Fruit fly (Drosophila melanogaster): Measurements from ENCODE around the gene Qtzl.

Qtzl gene

dm6 chr2L:12044613-12045350, 49.2 kb downstream of the Qtzl start, which contains the start of gene CG6785 (continued):
- TF ChIP-seq ro (GFP tag; IDR thresholded peaks at IDR 0.05) (no peak), CG4328 (GFP tag; optimal IDR thresholded peaks at IDR 0.05) (peak; percentile 80), org-1 (GFP tag; optimal IDR thresholded peaks at IDR 0.05) (peak; percentile 90), sisA (GFP tag; IDR thresholded peaks at IDR 0.05) (no peak), tna (GFP tag; IDR thresholded peaks at IDR 0.05; ENCODE audit: partially characterized antibody) (no peak), CG12155 (GFP tag; optimal IDR thresholded peaks at IDR 0.05) (peak; percentile 58), lmd (GFP tag; IDR thresholded peaks at IDR 0.05) (no peak), ato (GFP tag; IDR thresholded peaks at IDR 0.05; ENCODE audit: partially characterized antibody) (no peak), grau (tag; optimal IDR thresholded peaks at IDR 0.05) (peak; percentile 62), CG1603 (tag; optimal IDR thresholded peaks at IDR 0.05) (peak; percentile 83), cato (GFP tag; optimal IDR thresholded peaks at IDR 0.05; ENCODE audit: borderline replicate concordance) (peak; percentile 64), CG16815 (GFP tag; optimal IDR thresholded peaks at IDR 0.05) (no peak), CG13296 (GFP tag; optimal IDR thresholded peaks at IDR 0.05) (peak; percentile 87), CoRest (tag; optimal IDR thresholded peaks at IDR 0.05) (peak; percentile 70), CG4282 (GFP tag; optimal IDR thresholded peaks at IDR 0.05) (peak; percentile 64), E2f2 (GFP tag; IDR thresholded peaks at IDR 0.05) (peak; percentile 48; the same call in 1 of the 2 replicates), CG9817 (tag; optimal IDR thresholded peaks at IDR 0.05) (peak; percentile 56), Blimp-1 (GFP tag; optimal IDR thresholded peaks at IDR 0.05) (peak; percentile 72), Adf1 (GFP tag; IDR thresholded peaks at IDR 0.05) (peak; percentile 18; the same call in 1 of the 2 replicates), schlank (tag; optimal IDR thresholded peaks at IDR 0.05) (peak; percentile 84), nau (GFP tag; optimal IDR thresholded peaks at IDR 0.05) (peak; percentile 61), grn (GFP tag; optimal IDR thresholded peaks at IDR 0.05) (peak; percentile 77), bsh (GFP tag; optimal IDR thresholded peaks at IDR 0.05) (peak; percentile 73 to 89), Asciz (GFP tag; optimal IDR thresholded peaks at IDR 0.05) (peak; percentile 98), gem (tag; optimal IDR thresholded peaks at IDR 0.05) (peak; percentile 81), CG9215 (GFP tag; IDR thresholded peaks at IDR 0.05) (no peak), row (GFP tag; IDR thresholded peaks at IDR 0.05) (0 out of 3 replicates have a peak, but pooled peaks have one; percentile 47), pita (GFP tag; optimal IDR thresholded peaks at IDR 0.05) (no peak), da (GFP tag; optimal IDR thresholded peaks at IDR 0.05) (peak; percentile 64), dmrt11E (tag; optimal IDR thresholded peaks at IDR 0.05) (peak; percentile 69), wek (GFP tag; optimal IDR thresholded peaks at IDR 0.05) (peak; percentile 97), Mrtf (GFP tag; IDR thresholded peaks at IDR 0.05) (no peak), knrl (GFP tag; IDR thresholded peaks at IDR 0.05; ENCODE audit: partially characterized antibody) (no peak), Dll (GFP tag; IDR thresholded peaks at IDR 0.05; ENCODE audit: partially characterized antibody) (no peak), CG30403 (GFP tag; optimal IDR thresholded peaks at IDR 0.05) (peak; percentile 39), her (GFP tag; optimal IDR thresholded peaks at IDR 0.05) (peak; percentile 91), CG14667 (GFP tag; IDR thresholded peaks at IDR 0.05) (no peak), C15 (GFP tag; IDR thresholded peaks at IDR 0.05) (no peak), CG9876 (GFP tag; optimal IDR thresholded peaks at IDR 0.05) (peak; percentile 63), CG10565 (GFP tag; optimal IDR thresholded peaks at IDR 0.05) (no peak), cas (GFP tag; IDR thresholded peaks at IDR 0.05) (no peak), CG12659 (GFP tag; optimal IDR thresholded peaks at IDR 0.05) (peak; percentile 90), ssp (GFP tag; IDR thresholded peaks at IDR 0.05) (no peak), CG8359 (GFP tag; optimal IDR thresholded peaks at IDR 0.05; ENCODE audit: borderline replicate concordance) (peak; percentile 57), HLHmδ (GFP tag; optimal IDR thresholded peaks at IDR 0.05) (peak; percentile 71), CG31365 (tag; optimal IDR thresholded peaks at IDR 0.05) (peak; percentile 85), CG1602 (GFP tag; optimal IDR thresholded peaks at IDR 0.05) (peak; percentile 65), Nf-YA (GFP tag; IDR thresholded peaks at IDR 0.05) (no peak; the same call in 1 of the 2 replicates), zf30C (GFP tag; optimal IDR thresholded peaks at IDR 0.05) (no peak)

Measured in whole organism, embryonic.